Fruit fly (Drosophila melanogaster): ENCODE data around the gene ssp6.
A peak's percentile ranks its signal among the peaks of the same experiment; 100 is the strongest.

ssp6 gene

dm6 chr3L:6094697-6095096 lies 18.2 kb downstream of the ssp6 start, which contains the start of the genes CG10467 and loj (continued):
- TF ChIP-seq CG13287 (GFP tag; IDR thresholded peaks at IDR 0.05; ENCODE audit: partially characterized antibody) (peak; percentile 82), sens-2 (GFP tag; IDR thresholded peaks at IDR 0.05) (peak; percentile 87), lab (GFP tag; optimal IDR thresholded peaks at IDR 0.05) (peak; percentile 94), CG16863 (GFP tag; optimal IDR thresholded peaks at IDR 0.05) (peak; percentile 67), ind (GFP tag; optimal IDR thresholded peaks at IDR 0.05) (peak; percentile 98), MTF-1 (GFP tag; optimal IDR thresholded peaks at IDR 0.05; ENCODE audit: borderline replicate concordance) (peak; percentile 84), CG17802 (tag; optimal IDR thresholded peaks at IDR 0.05) (peak; percentile 84), CG14050 (GFP tag; IDR thresholded peaks at IDR 0.05) (peak; percentile 94), eyg (GFP tag; optimal IDR thresholded peaks at IDR 0.05) (no peak), CG9932 (GFP tag; IDR thresholded peaks at IDR 0.05) (peak; percentile 99), CG12299 (tag; optimal IDR thresholded peaks at IDR 0.05) (peak; percentile 81), mld (GFP tag; IDR thresholded peaks at IDR 0.05; ENCODE audit: partially characterized antibody) (no peak), cad (GFP tag; optimal IDR thresholded peaks at IDR 0.05) (no peak), phol (tag; optimal IDR thresholded peaks at IDR 0.05) (peak; percentile 98), ash1 (GFP tag; optimal IDR thresholded peaks at IDR 0.05) (peak; percentile 19), cato (GFP tag; optimal IDR thresholded peaks at IDR 0.05; ENCODE audit: borderline replicate concordance) (peak; percentile 94), Scr (GFP tag; IDR thresholded peaks at IDR 0.05; ENCODE audit: partially characterized antibody) (peak; percentile 84), CG17829 (tag; optimal IDR thresholded peaks at IDR 0.05) (peak; percentile 96), fd3F (GFP tag; optimal IDR thresholded peaks at IDR 0.05) (peak; percentile 96), CG1529 (GFP tag; optimal IDR thresholded peaks at IDR 0.05) (peak; percentile 82), pnt (GFP tag; optimal IDR thresholded peaks at IDR 0.05) (peak; percentile 82), Lhr (GFP tag; optimal IDR thresholded peaks at IDR 0.05) (peak; percentile 90), CG33213 (GFP tag; optimal IDR thresholded peaks at IDR 0.05) (peak; percentile 59), Opbp (GFP tag; IDR thresholded peaks at IDR 0.05; ENCODE audit: partially characterized antibody) (peak; percentile 78), CG12236 (GFP tag; optimal IDR thresholded peaks at IDR 0.05) (peak; percentile 41), CG3838 (GFP tag; optimal IDR thresholded peaks at IDR 0.05) (peak; percentile 86), Fer1 (GFP tag; optimal IDR thresholded peaks at IDR 0.05) (peak; percentile 90), Hand (GFP tag; optimal IDR thresholded peaks at IDR 0.05) (peak; percentile 61), CG3281 (GFP tag; optimal IDR thresholded peaks at IDR 0.05) (peak; percentile 91), CG4707 (GFP tag; optimal IDR thresholded peaks at IDR 0.05) (peak; percentile 73), cas (GFP tag; IDR thresholded peaks at IDR 0.05) (peak; percentile 94), CG6791 (GFP tag; IDR thresholded peaks at IDR 0.05; ENCODE audit: partially characterized antibody) (peak; percentile 55; the same call in 1 of the 3 replicates), H2.0 (GFP tag; IDR thresholded peaks at IDR 0.05) (peak; percentile 97), Rx (GFP tag; IDR thresholded peaks at IDR 0.05) (peak; percentile 94), CG3407 (GFP tag; optimal IDR thresholded peaks at IDR 0.05) (peak; percentile 84), bigmax (GFP tag; optimal IDR thresholded peaks at IDR 0.05) (no peak), HLHmδ (GFP tag; optimal IDR thresholded peaks at IDR 0.05) (no peak), lov (optimal IDR thresholded peaks at IDR 0.05) (no peak), lov (GFP tag; IDR thresholded peaks at IDR 0.05) (peak; percentile 93; the same call in 2 of the 3 replicates), CG12744 (GFP tag; optimal IDR thresholded peaks at IDR 0.05) (peak; percentile 66), Neu2 (GFP tag; optimal IDR thresholded peaks at IDR 0.05; ENCODE audit: borderline replicate concordance) (no peak), gsb-n (tag; optimal IDR thresholded peaks at IDR 0.05) (peak; percentile 94), CG10565 (GFP tag; optimal IDR thresholded peaks at IDR 0.05) (peak; percentile 50), TFAM (GFP tag; optimal IDR thresholded peaks at IDR 0.05) (no peak), Hsf (GFP tag; optimal IDR thresholded peaks at IDR 0.05) (peak; percentile 94), E2f1 (GFP tag; IDR thresholded peaks at IDR 0.05) (peak; percentile 97), slbo (GFP tag; IDR thresholded peaks at IDR 0.05) (peak; percentile 99), Atf-2 (GFP tag; optimal IDR thresholded peaks at IDR 0.05) (peak; percentile 60), B-H2 (GFP tag; optimal IDR thresholded peaks at IDR 0.05) (peak; percentile 94), lola (GFP tag; optimal IDR thresholded peaks at IDR 0.05) (peak in 1 of 3 experiments; percentile 97)

Measured in whole organism, embryonic.